Worm (Caenorhabditis elegans) whole organism, L3 larva: ENCODE measurements around the gene F59D12.2.

Experiments used
- ama-1 ChIP-seq: fragments of 150-350 bp; optimal IDR thresholded peaks from 2 replicates; lab custom pipeline; 2018
- ceh-16 ChIP-seq: sonication (generic microtip); optimal IDR thresholded peaks from 2 replicates; lab custom pipeline; 2017; ENCODE audit warnings: missing biosample characterization, missing genetic modification characterization
- skn-1 ChIP-seq: fragments of 150-350 bp; optimal IDR thresholded peaks from 2 replicates; lab custom pipeline; 2014; ENCODE audit warnings: missing biosample characterization, missing genetic modification characterization
- snpc-4 ChIP-seq: fragments of 150-350 bp; optimal IDR thresholded peaks from 2 replicates; lab custom pipeline; 2014; ENCODE audit warnings: missing biosample characterization, missing genetic modification characterization
- unc-62 ChIP-seq: fragments of 150-350 bp; sonication (generic microtip); optimal IDR thresholded peaks from 4 replicates; lab custom pipeline; 2014; ENCODE audit warnings: missing biosample characterization, missing genetic modification reagents, missing genetic modification characterization

DNA sequence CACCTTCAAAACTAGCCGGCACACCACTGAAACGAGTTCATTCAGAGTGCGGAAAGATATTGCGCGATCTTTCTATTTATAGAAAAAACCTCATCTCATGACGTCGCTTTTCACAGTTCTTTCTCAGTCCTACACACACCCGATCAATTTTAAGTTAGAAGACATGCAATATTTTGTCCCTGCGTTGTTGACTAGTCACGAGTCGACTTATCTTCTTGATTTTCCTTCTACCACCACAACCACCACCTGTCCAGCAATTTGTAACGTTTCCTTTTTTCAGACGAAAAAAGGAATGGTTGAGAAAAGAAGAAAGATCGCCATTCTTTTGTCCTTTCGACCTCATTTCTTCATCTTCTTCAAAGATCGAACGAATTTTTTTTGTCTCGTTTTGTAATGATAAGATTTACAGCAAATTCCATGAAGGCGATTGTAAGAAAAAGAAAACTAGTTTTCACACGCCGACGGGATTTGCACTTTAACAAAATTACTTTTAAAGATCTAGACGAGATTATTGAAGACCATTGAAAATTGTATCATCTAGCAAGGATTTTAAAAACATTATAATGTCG is 30.7 kb upstream of the F59D12.2 start:
- TF ChIP-seq ama-1 (lab: Kevin White, UChicago) (no peak), skn-1 (tag; lab: Kevin White, UChicago) (no peak), unc-62 (no peak), snpc-4 (no peak), ceh-16 (tag; lab: Kevin White, UChicago) (no peak)
